Fruit fly (Drosophila melanogaster): Measurements from ENCODE around the gene Hsc70-3.

Gene Hsc70-3

DNA sequence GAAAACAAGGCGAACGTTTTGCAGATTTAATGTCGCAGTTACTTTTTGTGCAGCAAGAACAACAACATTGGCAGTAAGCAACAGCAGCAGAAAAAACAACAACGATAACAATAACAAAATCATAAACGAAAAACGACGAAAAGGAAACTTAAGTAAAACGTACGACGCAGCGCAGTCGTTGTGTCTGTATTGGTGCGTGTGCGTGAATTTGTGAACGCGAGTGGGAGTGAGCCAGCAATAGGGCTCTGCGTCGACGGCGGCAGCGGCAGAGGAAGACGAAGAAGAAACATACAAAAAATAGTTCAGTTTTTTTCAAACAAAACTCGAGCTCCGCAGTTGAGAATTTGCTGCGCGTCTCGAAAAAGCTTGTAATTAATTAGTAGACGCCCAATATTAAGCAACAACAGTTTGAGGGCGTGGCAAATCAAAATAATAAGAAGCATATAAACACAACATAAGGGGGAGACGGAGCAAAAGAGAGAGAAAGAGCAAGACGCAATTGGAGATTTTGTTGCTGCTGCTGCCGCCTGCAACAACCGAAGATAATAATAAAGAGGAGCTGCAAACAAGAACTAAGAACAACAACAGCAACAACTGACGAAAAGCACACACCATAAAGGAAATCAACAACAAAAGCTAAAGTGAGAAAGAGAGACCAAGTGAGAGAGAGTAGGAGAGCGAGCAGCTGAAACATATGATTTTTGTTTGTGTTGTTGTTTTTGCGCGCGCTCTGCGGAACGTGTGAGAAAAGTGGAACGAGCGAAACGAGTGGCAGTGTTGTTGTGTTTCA is 10.5 kb upstream of the Hsc70-3 start:
- no peak for TF ChIP-seq ind (GFP tag; optimal IDR thresholded peaks at IDR 0.05)
- peak; percentile 74 for TF ChIP-seq cg (GFP tag; optimal IDR thresholded peaks at IDR 0.05)
- TF ChIP-seq crp (GFP tag; optimal IDR thresholded peaks at IDR 0.05) = peak in 1 of 2 experiments; percentile 73
- peak; percentile 79 to 91 for TF ChIP-seq Trl (optimal IDR thresholded peaks at IDR 0.05)
- peak; percentile 56 for TF ChIP-seq Trl (GFP tag; optimal IDR thresholded peaks at IDR 0.05)
- TF ChIP-seq gsb (GFP tag; IDR thresholded peaks at IDR 0.05) = no peak
- TF ChIP-seq btn (GFP tag; optimal IDR thresholded peaks at IDR 0.05) = no peak
- TF ChIP-seq CG1832 (GFP tag; optimal IDR thresholded peaks at IDR 0.05) = peak; percentile 47
- no peak for TF ChIP-seq Dll (GFP tag; IDR thresholded peaks at IDR 0.05; ENCODE audit: partially characterized antibody)
- no peak for TF ChIP-seq pum (GFP tag; optimal IDR thresholded peaks at IDR 0.05)
- TF ChIP-seq CG12299 (tag; optimal IDR thresholded peaks at IDR 0.05) = peak; percentile 9
- peak; percentile 10 for TF ChIP-seq yki (optimal IDR thresholded peaks at IDR 0.05)
- peak; percentile 72 for TF ChIP-seq psq (GFP tag; optimal IDR thresholded peaks at IDR 0.05)
- TF ChIP-seq CG15601 (tag; optimal IDR thresholded peaks at IDR 0.05) = peak; percentile 21
- TF ChIP-seq Aef1 (GFP tag; IDR thresholded peaks at IDR 0.05) = peak; percentile 81
- no peak for TF ChIP-seq stwl (tag; optimal IDR thresholded peaks at IDR 0.05)
- peak; percentile 15 for TF ChIP-seq nom (GFP tag; optimal IDR thresholded peaks at IDR 0.05)
- TF ChIP-seq CG17612 (GFP tag; IDR thresholded peaks at IDR 0.05) = no peak
- TF ChIP-seq CG13624 (GFP tag; optimal IDR thresholded peaks at IDR 0.05) = peak; percentile 23
- TF ChIP-seq HLHmδ (GFP tag; optimal IDR thresholded peaks at IDR 0.05) = peak; percentile 36
- TF ChIP-seq disco-r (GFP tag; optimal IDR thresholded peaks at IDR 0.05) = no peak
- peak; percentile 13 for TF ChIP-seq CG11504 (tag; optimal IDR thresholded peaks at IDR 0.05)
- TF ChIP-seq otp (GFP tag; IDR thresholded peaks at IDR 0.05) = no peak; the same call in 2 of the 3 replicates
- no peak for TF ChIP-seq en (GFP tag; optimal IDR thresholded peaks at IDR 0.05)
- no peak for TF ChIP-seq CG12942 (GFP tag; optimal IDR thresholded peaks at IDR 0.05)
- no peak for TF ChIP-seq CG10321 (GFP tag; IDR thresholded peaks at IDR 0.05)
- TF ChIP-seq CG34376 (GFP tag; optimal IDR thresholded peaks at IDR 0.05) = peak; percentile 48
- TF ChIP-seq crol (GFP tag; IDR thresholded peaks at IDR 0.05) = peak; percentile 18; the same call in 1 of the 2 replicates
- TF ChIP-seq CG17385 (GFP tag; optimal IDR thresholded peaks at IDR 0.05) = peak; percentile 88
- TF ChIP-seq CHES-1-like (GFP tag; optimal IDR thresholded peaks at IDR 0.05) = peak; percentile 60
- TF ChIP-seq chinmo (GFP tag; IDR thresholded peaks at IDR 0.05; ENCODE audit: partially characterized antibody) = peak; percentile 83; the same call in 1 of the 4 replicates
- peak; percentile 30 for TF ChIP-seq CG8924 (tag; optimal IDR thresholded peaks at IDR 0.05)
- TF ChIP-seq sd (tag; optimal IDR thresholded peaks at IDR 0.05) = peak; percentile 13
- peak; percentile 6 for TF ChIP-seq CG3407 (GFP tag; optimal IDR thresholded peaks at IDR 0.05)
- TF ChIP-seq CG10654 (GFP tag; optimal IDR thresholded peaks at IDR 0.05) = no peak
- no peak for TF ChIP-seq CG17802 (tag; optimal IDR thresholded peaks at IDR 0.05)
- peak; percentile 28 for TF ChIP-seq lab (GFP tag; optimal IDR thresholded peaks at IDR 0.05)
- peak; percentile 13 for TF ChIP-seq nau (GFP tag; optimal IDR thresholded peaks at IDR 0.05)
- 0 out of 2 replicates have a peak, but pooled peaks have one; percentile 9 for TF ChIP-seq stc (GFP tag; IDR thresholded peaks at IDR 0.05)
- peak; percentile 50 for TF ChIP-seq Med (GFP tag)
- peak; percentile 29; the same call in 1 of the 3 replicates for TF ChIP-seq ci (GFP tag; IDR thresholded peaks at IDR 0.05)
- peak; percentile 35 for TF ChIP-seq CG3163 (GFP tag; optimal IDR thresholded peaks at IDR 0.05)
- TF ChIP-seq CG8290 (GFP tag; optimal IDR thresholded peaks at IDR 0.05) = no peak
- TF ChIP-seq CG8290 (tag; optimal IDR thresholded peaks at IDR 0.05) = peak in 1 of 2 experiments; percentile 16
- peak; percentile 20 for TF ChIP-seq MTF-1 (GFP tag; optimal IDR thresholded peaks at IDR 0.05; ENCODE audit: borderline replicate concordance)
- TF ChIP-seq kni (GFP tag; optimal IDR thresholded peaks at IDR 0.05) = peak; percentile 28
- peak; percentile 61 for TF ChIP-seq pros (GFP tag; optimal IDR thresholded peaks at IDR 0.05)
- TF ChIP-seq sens (GFP tag) = peak; percentile 40
- TF ChIP-seq tin (GFP tag; optimal IDR thresholded peaks at IDR 0.05) = no peak
